Fruit fly (Drosophila melanogaster) whole organism: ENCODE results near the gene ND-15.

Experiments used
- CG8478 ChIP-seq: fragments of >200 bp; optimal IDR thresholded peaks from 2 replicates; lab custom pipeline; 2018; ENCODE audit warnings: inconsistent platforms
- psq ChIP-seq: fragments of >200 bp; optimal IDR thresholded peaks from 2 replicates; lab custom pipeline; 2017

dm6 chr2L:91830-92229 is 22.7 kb upstream of the ND-15 start:
- TF ChIP-seq psq (no peak), CG8478 (lab: Kevin White, UChicago) (no peak)
